Fruit fly (Drosophila melanogaster): ENCODE measurements around the gene Eip75B.

DNA sequence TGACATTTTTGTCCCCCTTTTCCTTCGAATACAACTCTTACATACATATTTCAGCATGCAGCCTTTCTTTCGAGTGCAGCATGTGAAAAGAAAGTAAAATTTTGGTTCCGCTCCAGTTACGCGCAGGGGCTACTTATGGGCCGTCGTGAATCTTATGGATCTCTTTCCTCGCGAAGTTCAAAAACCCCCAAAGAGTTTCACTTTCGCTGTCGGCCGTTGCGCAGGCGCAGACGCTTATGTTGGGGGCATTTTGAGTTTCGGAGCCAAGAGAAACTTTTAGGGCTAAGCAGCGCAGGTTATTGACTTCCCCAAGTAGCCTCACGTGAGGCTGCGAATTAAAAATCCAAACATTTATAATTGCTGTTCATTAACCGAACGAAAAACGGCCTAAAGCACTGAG, 125.9 kb downstream of the Eip75B start:
- no peak for TF ChIP-seq CG5204 (GFP tag; optimal IDR thresholded peaks at IDR 0.05)
- TF ChIP-seq CG11617 (GFP tag; optimal IDR thresholded peaks at IDR 0.05), result no peak
- TF ChIP-seq CG14711 (tag; optimal IDR thresholded peaks at IDR 0.05), result no peak
- no peak for TF ChIP-seq kay (GFP tag; ENCODE audit: borderline replicate concordance)
- no peak for TF ChIP-seq CG7045 (GFP tag; optimal IDR thresholded peaks at IDR 0.05)

Measured in whole organism, adult.